Fruit fly (Drosophila melanogaster): ENCODE data around the gene CG12523.

The CG12523 gene

dm6 chr3L:10756082-10756481 is 44.9 kb upstream of the CG12523 start (continued):
- TF ChIP-seq vvl (GFP tag; IDR thresholded peaks at IDR 0.05): peak; percentile 45; the same call in 1 of the 2 replicates
- TF ChIP-seq CG7928 (GFP tag; optimal IDR thresholded peaks at IDR 0.05): no peak
- 0 out of 2 replicates have a peak, but pooled peaks have one; percentile 6 for TF ChIP-seq CG6689 (GFP tag; IDR thresholded peaks at IDR 0.05)
- TF ChIP-seq CG14050 (GFP tag; IDR thresholded peaks at IDR 0.05): no peak
- peak; percentile 73 for TF ChIP-seq Blimp-1 (GFP tag; optimal IDR thresholded peaks at IDR 0.05)
- TF ChIP-seq CG17361 (GFP tag; IDR thresholded peaks at IDR 0.05): 0 out of 3 replicates have a peak, but pooled peaks have one; percentile 16
- TF ChIP-seq CG7786 (GFP tag; optimal IDR thresholded peaks at IDR 0.05): no peak
- peak; percentile 36 for TF ChIP-seq CG9727 (GFP tag; optimal IDR thresholded peaks at IDR 0.05)
- no peak for TF ChIP-seq HLHmδ (GFP tag; optimal IDR thresholded peaks at IDR 0.05)
- TF ChIP-seq CG2678 (tag; optimal IDR thresholded peaks at IDR 0.05): peak; percentile 36
- TF ChIP-seq dysf (GFP tag; IDR thresholded peaks at IDR 0.05): 0 out of 3 replicates have a peak, but pooled peaks have one; percentile 21
- TF ChIP-seq CG8290 (GFP tag; optimal IDR thresholded peaks at IDR 0.05): no peak
- TF ChIP-seq CG8290 (tag; optimal IDR thresholded peaks at IDR 0.05): no peak
- no peak for TF ChIP-seq CG12942 (GFP tag; optimal IDR thresholded peaks at IDR 0.05)
- TF ChIP-seq chif (GFP tag; optimal IDR thresholded peaks at IDR 0.05): no peak
- TF ChIP-seq fu2 (GFP tag; optimal IDR thresholded peaks at IDR 0.05): no peak
- TF ChIP-seq dmrt11E (tag; optimal IDR thresholded peaks at IDR 0.05): peak; percentile 29
- TF ChIP-seq Xrp1 (GFP tag; IDR thresholded peaks at IDR 0.05): 0 out of 2 replicates have a peak, but pooled peaks have one; percentile 37
- no peak for TF ChIP-seq Mrtf (GFP tag; IDR thresholded peaks at IDR 0.05)
- TF ChIP-seq Ssrp (tag; optimal IDR thresholded peaks at IDR 0.05): peak; percentile 0
- TF ChIP-seq disco-r (GFP tag; optimal IDR thresholded peaks at IDR 0.05): no peak
- peak; percentile 49 for TF ChIP-seq CG11504 (tag; optimal IDR thresholded peaks at IDR 0.05)
- TF ChIP-seq NC2β (GFP tag; optimal IDR thresholded peaks at IDR 0.05): no peak
- no peak for TF ChIP-seq PHDP (tag; optimal IDR thresholded peaks at IDR 0.05)
- peak; percentile 28 for TF ChIP-seq lab (GFP tag; optimal IDR thresholded peaks at IDR 0.05)
- no peak for TF ChIP-seq p53 (GFP tag; optimal IDR thresholded peaks at IDR 0.05)
- TF ChIP-seq HHEX (GFP tag; optimal IDR thresholded peaks at IDR 0.05): peak; percentile 11
- peak in 1 of 2 experiments; percentile 5 for TF ChIP-seq Hr51 (GFP tag; optimal IDR thresholded peaks at IDR 0.05)
- peak; percentile 79 for TF ChIP-seq Med (GFP tag)
- no peak for TF ChIP-seq CG4820 (GFP tag; optimal IDR thresholded peaks at IDR 0.05)
- peak in 1 of 2 experiments; percentile 50 for TF ChIP-seq bsh (GFP tag; optimal IDR thresholded peaks at IDR 0.05)
- no peak for TF ChIP-seq bab2 (GFP tag; optimal IDR thresholded peaks at IDR 0.05)
- TF ChIP-seq ems (GFP tag; optimal IDR thresholded peaks at IDR 0.05): no peak
- TF ChIP-seq CG8765 (GFP tag; IDR thresholded peaks at IDR 0.05): 0 out of 2 replicates have a peak, but pooled peaks have one; percentile 11
- peak; percentile 4 for TF ChIP-seq fd96Cb (tag; optimal IDR thresholded peaks at IDR 0.05)
- TF ChIP-seq btn (GFP tag; optimal IDR thresholded peaks at IDR 0.05): no peak
- TF ChIP-seq CG18262 (tag; optimal IDR thresholded peaks at IDR 0.05): peak; percentile 19
- no peak for TF ChIP-seq br (optimal IDR thresholded peaks at IDR 0.05)
- TF ChIP-seq CG7839 (tag; optimal IDR thresholded peaks at IDR 0.05): peak; percentile 66
- TF ChIP-seq Ptx1 (GFP tag; IDR thresholded peaks at IDR 0.05): peak; percentile 29; the same call in 1 of the 2 replicates

- no peak for TF ChIP-seq Doc2 (GFP tag; IDR thresholded peaks at IDR 0.05)
- no peak for TF ChIP-seq ewg (GFP tag; optimal IDR thresholded peaks at IDR 0.05)
- no peak for TF ChIP-seq CG10654 (GFP tag; optimal IDR thresholded peaks at IDR 0.05)
- no peak for TF ChIP-seq Fer1 (GFP tag; optimal IDR thresholded peaks at IDR 0.05)
- TF ChIP-seq sens (GFP tag): peak; percentile 28
- peak; percentile 83 for TF ChIP-seq nom (GFP tag; optimal IDR thresholded peaks at IDR 0.05)
- TF ChIP-seq E2f1 (GFP tag; IDR thresholded peaks at IDR 0.05): no peak
- TF ChIP-seq Hr3 (GFP tag; optimal IDR thresholded peaks at IDR 0.05): no peak
- TF ChIP-seq HmgD (GFP tag; optimal IDR thresholded peaks at IDR 0.05): no peak
- TF ChIP-seq lola (GFP tag; optimal IDR thresholded peaks at IDR 0.05): no peak
- no peak for TF ChIP-seq CG4282 (GFP tag; optimal IDR thresholded peaks at IDR 0.05)
- TF ChIP-seq MESR4 (GFP tag; optimal IDR thresholded peaks at IDR 0.05): no peak
These were observed 44.1 kb upstream of the CG12523 start for dm6 chr3L:10756919-10757318.
